Fruit fly (Drosophila melanogaster) whole organism, embryonic: Measurements from ENCODE around the gene Syx5.

Experiments used
- Atf-2 ChIP-seq: fragments of 200-800 bp; sonication (Bioruptor generic); optimal IDR thresholded peaks from 2 replicates; lab custom pipeline; 2016; ENCODE audit warnings: missing biosample characterization, missing genetic modification characterization
- CG10267 ChIP-seq: fragments of 200-800 bp; sonication (Bioruptor generic); optimal IDR thresholded peaks from 2 replicates; lab custom pipeline; 2018; ENCODE audit warnings: missing biosample characterization, mild to moderate bottlenecking, missing genetic modification characterization, moderate library complexity
- CG12071 ChIP-seq: fragments of 200-800 bp; sonication (Bioruptor generic); optimal IDR thresholded peaks from 3 replicates; lab custom pipeline; 2018; ENCODE audit warnings: missing biosample characterization, mild to moderate bottlenecking, missing genetic modification characterization
- CG12391 ChIP-seq: fragments of 200-800 bp; sonication (Bioruptor generic); optimal IDR thresholded peaks from 3 replicates; lab custom pipeline; 2018; ENCODE audit warnings: missing biosample characterization, mild to moderate bottlenecking, missing genetic modification characterization, moderate library complexity
- CG14710 ChIP-seq: fragments of 200-800 bp; sonication (Bioruptor generic); optimal IDR thresholded peaks from 3 replicates; lab custom pipeline; 2019; ENCODE audit warnings: missing biosample characterization, mild to moderate bottlenecking, missing genetic modification characterization, moderate library complexity
- CG15479 ChIP-seq: fragments of 200-800 bp; sonication (Bioruptor generic); optimal IDR thresholded peaks from 3 replicates; lab custom pipeline; 2019; ENCODE audit warnings: missing biosample characterization, mild to moderate bottlenecking, missing genetic modification characterization, moderate library complexity
- CG17568 ChIP-seq: fragments of 200-800 bp; sonication (Bioruptor generic); optimal IDR thresholded peaks from 2 replicates; lab custom pipeline; 2018; ENCODE audit warnings: missing biosample characterization, mild to moderate bottlenecking, missing genetic modification characterization, moderate library complexity
- CG17829 ChIP-seq: fragments of 200-800 bp; optimal IDR thresholded peaks from 2 replicates; lab custom pipeline; 2019; ENCODE audit warnings: missing biosample characterization, mild to moderate bottlenecking, missing genetic modification characterization, moderate library complexity
- CG18011 ChIP-seq: fragments of 200-800 bp; sonication (Bioruptor generic); optimal IDR thresholded peaks from 2 replicates; lab custom pipeline; 2017; ENCODE audit warnings: missing biosample characterization, missing genetic modification characterization, mild to moderate bottlenecking, moderate library complexity, missing genotype
- CG18476 ChIP-seq: fragments of 200-800 bp; sonication (Bioruptor generic); optimal IDR thresholded peaks from 2 replicates; lab custom pipeline; 2016; ENCODE audit warnings: missing biosample characterization, mild to moderate bottlenecking, missing genetic modification characterization
- CG2116 ChIP-seq: fragments of 200-800 bp; sonication (Bioruptor generic); optimal IDR thresholded peaks from 3 replicates; lab custom pipeline; 2018; ENCODE audit warnings: missing biosample characterization, mild to moderate bottlenecking, missing genetic modification characterization
- CG2712 ChIP-seq: fragments of 200-800 bp; optimal IDR thresholded peaks from 3 replicates; lab custom pipeline; 2019; ENCODE audit warnings: missing biosample characterization, mild to moderate bottlenecking, missing genetic modification characterization, moderate library complexity
- CG3065 ChIP-seq: fragments of 200-800 bp; sonication (Bioruptor generic); optimal IDR thresholded peaks from 2 replicates; lab custom pipeline; 2016; ENCODE audit warnings: missing biosample characterization, missing genetic modification characterization
- CG32772 ChIP-seq: fragments of 200-800 bp; sonication (Bioruptor generic); IDR thresholded peaks from 2 replicates; pipeline ENCODE4 v1.3.6; 2022; ENCODE audit warnings: missing biosample characterization, missing genetic modification characterization
- CG33557 ChIP-seq: fragments of 200-800 bp; sonication (Bioruptor generic); optimal IDR thresholded peaks from 2 replicates; lab custom pipeline; 2019; ENCODE audit warnings: missing biosample characterization, mild to moderate bottlenecking, missing genetic modification characterization, moderate library complexity
- CG3838 ChIP-seq: fragments of 200-800 bp; sonication (Bioruptor generic); optimal IDR thresholded peaks from 3 replicates; lab custom pipeline; 2016; ENCODE audit warnings: missing biosample characterization, missing genetic modification characterization
- CG6813 ChIP-seq: fragments of 200-800 bp; sonication (Bioruptor generic); optimal IDR thresholded peaks from 2 replicates; lab custom pipeline; 2017; ENCODE audit warnings: missing biosample characterization, missing genetic modification characterization, mild to moderate bottlenecking, moderate library complexity, missing genetic modification reagents
- CG7786 ChIP-seq: fragments of 200-800 bp; sonication (Bioruptor generic); optimal IDR thresholded peaks from 2 replicates; lab custom pipeline; 2016; ENCODE audit warnings: missing biosample characterization, missing genetic modification characterization
- CG8944 ChIP-seq: fragments of 200-800 bp; sonication (Bioruptor generic); optimal IDR thresholded peaks from 3 replicates; lab custom pipeline; 2016; ENCODE audit warnings: missing biosample characterization, missing genetic modification characterization
- Dad ChIP-seq: fragments of 200-800 bp; sonication (Bioruptor generic); optimal IDR thresholded peaks from 3 replicates; lab custom pipeline; 2016; ENCODE audit warnings: missing biosample characterization, missing genetic modification characterization
- Deaf1 ChIP-seq: fragments of 200-800 bp; optimal IDR thresholded peaks from 3 replicates; lab custom pipeline; 2019; ENCODE audit warnings: missing biosample characterization, mild to moderate bottlenecking, missing genetic modification characterization, moderate library complexity
- Dp ChIP-seq: fragments of 200-800 bp; sonication (Bioruptor generic); optimal IDR thresholded peaks from 2 replicates; lab custom pipeline; 2018; ENCODE audit warnings: missing biosample characterization, mild to moderate bottlenecking, missing genetic modification characterization, moderate library complexity
- Fer2 ChIP-seq: fragments of 200-800 bp; sonication (Bioruptor generic); optimal IDR thresholded peaks from 2 replicates; lab custom pipeline; 2018; ENCODE audit warnings: missing biosample characterization, mild to moderate bottlenecking, missing genetic modification characterization, moderate library complexity
- Hand ChIP-seq: fragments of 200-800 bp; sonication (Bioruptor generic); optimal IDR thresholded peaks from 2 replicates; lab custom pipeline; 2017; ENCODE audit warnings: mild to moderate bottlenecking, missing biosample characterization, missing genetic modification reagents, missing genetic modification characterization
- Kr ChIP-seq: fragments of 200-800 bp; sonication (Bioruptor generic); optimal IDR thresholded peaks from 2 replicates; lab custom pipeline; 2017; ENCODE audit warnings: missing biosample characterization, mild to moderate bottlenecking, missing genetic modification characterization
- Mad ChIP-seq: fragments of 200-800 bp; sonication (Bioruptor generic); optimal IDR thresholded peaks from 2 replicates; lab custom pipeline; 2016; ENCODE audit warnings: missing biosample characterization, missing genetic modification characterization
- Meics ChIP-seq: fragments of 200-800 bp; sonication (Bioruptor generic); optimal IDR thresholded peaks from 2 replicates; lab custom pipeline; 2017; ENCODE audit warnings: missing biosample characterization, mild to moderate bottlenecking, missing genetic modification characterization
- NC2α ChIP-seq: fragments of 200-800 bp; sonication (Bioruptor generic); optimal IDR thresholded peaks from 2 replicates; lab custom pipeline; 2016; ENCODE audit warnings: missing biosample characterization, missing genetic modification characterization
- NfI ChIP-seq: fragments of 200-800 bp; sonication (Bioruptor generic); optimal IDR thresholded peaks from 3 replicates; lab custom pipeline; 2018; ENCODE audit warnings: missing biosample characterization, mild to moderate bottlenecking, missing genetic modification characterization, moderate library complexity
- Sox102F ChIP-seq: fragments of 200-800 bp; sonication (Bioruptor generic); optimal IDR thresholded peaks from 2 replicates; lab custom pipeline; 2018; ENCODE audit warnings: missing biosample characterization, mild to moderate bottlenecking, missing genetic modification characterization, moderate library complexity
- TFAM ChIP-seq: fragments of 200-800 bp; sonication (Bioruptor generic); optimal IDR thresholded peaks from 2 replicates; lab custom pipeline; 2017; ENCODE audit warnings: missing biosample characterization, missing genetic modification characterization, inconsistent platforms
- Usf ChIP-seq: fragments of 200-800 bp; sonication (Bioruptor generic); optimal IDR thresholded peaks from 2 replicates; lab custom pipeline; 2017; ENCODE audit warnings: missing genotype, missing biosample characterization, missing genetic modification characterization
- Vsx1 ChIP-seq: fragments of 200-800 bp; sonication (Bioruptor generic); optimal IDR thresholded peaks from 2 replicates; lab custom pipeline; 2017; ENCODE audit warnings: missing biosample characterization, mild to moderate bottlenecking, missing genetic modification characterization, missing genetic modification reagents
- Xrp1 ChIP-seq: fragments of 200-800 bp; sonication (Bioruptor generic); IDR thresholded peaks from 2 replicates; pipeline ENCODE4 v1.3.6; 2022; ENCODE audit warnings: missing biosample characterization, missing genetic modification characterization
- bowl ChIP-seq: fragments of 200-800 bp; sonication (Bioruptor generic); IDR thresholded peaks from 2 replicates; pipeline ENCODE4 v1.3.6; 2022; ENCODE audit warnings: missing biosample characterization, missing genetic modification characterization
- btn ChIP-seq: fragments of 200-800 bp; sonication (Bioruptor generic); optimal IDR thresholded peaks from 2 replicates; lab custom pipeline; 2016; ENCODE audit warnings: missing biosample characterization, missing genetic modification characterization
- caup ChIP-seq: fragments of 200-800 bp; sonication (Bioruptor generic); optimal IDR thresholded peaks from 3 replicates; lab custom pipeline; 2017; ENCODE audit warnings: missing biosample characterization, mild to moderate bottlenecking, missing genetic modification characterization, moderate library complexity; ENCODE audit not compliant: severe bottlenecking
- grn ChIP-seq: fragments of 200-800 bp; sonication (Bioruptor generic); optimal IDR thresholded peaks from 3 replicates; lab custom pipeline; 2017; ENCODE audit warnings: missing biosample characterization, missing genetic modification characterization
- gro ChIP-seq: fragments of 200-800 bp; sonication (Bioruptor generic); optimal IDR thresholded peaks from 2 replicates; lab custom pipeline; 2016; ENCODE audit warnings: missing biosample characterization, missing genetic modification characterization
- nau ChIP-seq: fragments of 200-800 bp; sonication (Bioruptor generic); optimal IDR thresholded peaks from 3 replicates; lab custom pipeline; 2017; ENCODE audit warnings: missing biosample characterization, mild to moderate bottlenecking, missing genetic modification characterization, missing genetic modification reagents
- nerfin-2 ChIP-seq: fragments of 200-800 bp; sonication (Bioruptor generic); IDR thresholded peaks from 2 replicates; pipeline ENCODE4 v1.3.6; 2022; ENCODE audit warnings: missing biosample characterization, missing genetic modification characterization; ENCODE audit not compliant: partially characterized antibody
- odd ChIP-seq: fragments of 200-800 bp; sonication (Bioruptor generic); optimal IDR thresholded peaks from 2 replicates; lab custom pipeline; 2017; ENCODE audit warnings: missing biosample characterization, mild to moderate bottlenecking, missing genetic modification characterization
- pb ChIP-seq: fragments of 200-800 bp; sonication (Bioruptor generic); optimal IDR thresholded peaks from 3 replicates; lab custom pipeline; 2016; ENCODE audit warnings: missing biosample characterization, missing genetic modification characterization
- psq ChIP-seq: fragments of 200-800 bp; sonication (Bioruptor generic); optimal IDR thresholded peaks from 2 replicates; lab custom pipeline; 2017; ENCODE audit warnings: missing biosample characterization, missing genetic modification characterization
- so ChIP-seq: fragments of 200-800 bp; sonication (Bioruptor generic); IDR thresholded peaks from 3 replicates; pipeline ENCODE4 v1.3.6; 2022; ENCODE audit warnings: missing biosample characterization, missing genetic modification characterization
- tgo ChIP-seq: fragments of 200-800 bp; sonication (Bioruptor generic); IDR thresholded peaks from 3 replicates; pipeline ENCODE4 v1.3.6; 2022; ENCODE audit warnings: missing biosample characterization, missing genetic modification characterization
- tio ChIP-seq: fragments of 200-800 bp; sonication (Bioruptor generic); optimal IDR thresholded peaks from 2 replicates; lab custom pipeline; 2017; ENCODE audit warnings: missing biosample characterization, missing genetic modification characterization, inconsistent platforms
- trem ChIP-seq: fragments of 200-800 bp; optimal IDR thresholded peaks from 3 replicates; lab custom pipeline; 2019; ENCODE audit warnings: missing biosample characterization, mild to moderate bottlenecking, missing genetic modification characterization, moderate library complexity

The Syx5 gene

DNA sequence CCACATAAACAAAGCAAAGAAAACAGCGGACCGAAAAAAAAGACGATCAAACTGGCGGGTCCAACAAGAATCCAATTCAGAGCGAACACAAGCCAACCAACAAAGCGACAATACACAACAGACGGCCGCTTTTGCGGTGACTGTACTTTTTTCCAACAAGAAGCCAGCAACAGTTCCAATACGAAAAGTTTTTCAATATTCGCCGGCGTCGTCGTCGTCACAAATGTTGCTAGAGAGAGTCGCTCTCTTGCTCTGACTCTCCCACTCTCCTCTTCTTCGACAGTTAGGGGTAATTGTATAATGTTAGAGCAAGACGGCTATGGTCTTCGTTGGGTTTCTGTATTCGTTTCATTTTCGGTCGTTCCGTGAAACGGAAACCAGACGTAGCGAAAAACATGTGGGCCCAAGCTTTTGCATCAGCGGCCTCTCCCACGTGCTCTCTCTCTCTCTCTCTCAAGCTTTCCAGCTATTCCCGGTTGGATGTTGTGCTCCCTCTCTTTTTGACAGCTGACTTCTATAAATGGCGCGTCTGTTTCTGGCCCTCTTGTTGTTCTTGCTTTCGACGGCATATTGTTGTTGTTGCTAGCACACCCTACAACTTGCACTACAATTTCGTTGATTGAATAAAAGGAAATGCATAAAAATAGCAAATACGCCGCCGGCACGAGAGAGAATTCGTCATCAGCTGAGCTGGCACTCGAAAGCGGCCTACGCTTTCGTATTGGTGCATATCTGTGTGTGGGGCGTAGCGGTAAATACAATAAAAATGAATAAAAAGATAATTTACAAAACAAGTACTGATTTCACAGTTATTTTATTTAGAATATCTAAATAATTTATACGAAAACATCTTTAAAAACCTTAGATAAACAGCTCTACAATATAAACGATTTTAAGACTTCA lies 37.7 kb upstream of the Syx5 start (continued):
- TF ChIP-seq CG18476 (GFP tag; lab: Kevin White, UChicago) (no peak), caup (GFP tag; lab: Kevin White, UChicago) (peak; percentile 96), Dad (GFP tag; lab: Kevin White, UChicago) (peak; percentile 36), TFAM (peak; percentile 38), CG6813 (peak; percentile 96), bowl (no peak), psq (peak; percentile 16), CG14710 (tag; lab: Kevin White, UChicago) (peak; percentile 25), tgo (no peak), Usf (GFP tag; lab: Kevin White, UChicago) (no peak), pb (GFP tag; lab: Kevin White, UChicago) (peak; percentile 72), CG8944 (GFP tag; lab: Kevin White, UChicago) (no peak), CG3065 (GFP tag; lab: Kevin White, UChicago) (no peak), CG17829 (tag; lab: Kevin White, UChicago) (peak; percentile 24), Sox102F (GFP tag; lab: Kevin White, UChicago) (no peak), CG32772 (no peak), Meics (GFP tag; lab: Kevin White, UChicago) (peak; percentile 91), gro (GFP tag; lab: Kevin White, UChicago) (peak; percentile 72), so (GFP tag; lab: Robert Waterston, UW) (no peak), CG17568 (GFP tag; lab: Kevin White, UChicago) (peak; percentile 94), tio (no peak), Fer2 (tag; lab: Kevin White, UChicago) (peak; percentile 72), Atf-2 (GFP tag; lab: Kevin White, UChicago) (no peak), NC2α (GFP tag; lab: Kevin White, UChicago) (peak; percentile 27), trem (peak; percentile 18), btn (GFP tag; lab: Kevin White, UChicago) (peak; percentile 48), CG12391 (tag; lab: Kevin White, UChicago) (peak; percentile 73), CG12071 (peak; percentile 92), Mad (GFP tag; lab: Kevin White, UChicago) (peak; percentile 19), Dp (GFP tag; lab: Kevin White, UChicago) (peak; percentile 24), Deaf1 (tag; lab: Kevin White, UChicago) (peak; percentile 73), CG7786 (no peak), odd (GFP tag; lab: Kevin White, UChicago) (peak; percentile 93), CG2712 (peak; percentile 53), Kr (peak; percentile 12), nau (GFP tag; lab: Kevin White, UChicago) (peak; percentile 93), CG33557 (GFP tag; lab: Kevin White, UChicago) (peak; percentile 56), Vsx1 (peak; percentile 85), nerfin-2 (no peak), CG18011 (peak; percentile 49), CG3838 (GFP tag; lab: Kevin White, UChicago) (peak; percentile 99), CG2116 (GFP tag; lab: Kevin White, UChicago) (peak; percentile 71), NfI (GFP tag; lab: Kevin White, UChicago) (peak; percentile 86), Xrp1 (GFP tag; lab: Robert Waterston, UW) (no peak), grn (GFP tag; lab: Kevin White, UChicago) (peak; percentile 38), Hand (GFP tag; lab: Kevin White, UChicago) (peak; percentile 93), CG10267 (tag; lab: Kevin White, UChicago) (peak; percentile 64), CG15479 (GFP tag; lab: Kevin White, UChicago) (no peak)
